Worm (Caenorhabditis elegans) whole organism, midembryonic: Measurements from ENCODE around the gene Y57G7A.11.

Source experiments
- T22C8.4 ChIP-seq: fragments of 200-800 bp; sonication (Bioruptor generic); IDR thresholded peaks from 2 replicates; pipeline ENCODE4 v1.3.6; 2022; ENCODE audit warnings: missing genetic modification characterization, missing compliant biosample characterization
- cog-1 ChIP-seq: sonication (generic microtip); optimal IDR thresholded peaks from 2 replicates; lab custom pipeline; 2016; ENCODE audit warnings: missing genetic modification characterization, missing compliant biosample characterization
- flt-1 ChIP-seq: fragments of 200-800 bp; sonication (Bioruptor generic); IDR thresholded peaks from 2 replicates; pipeline ENCODE4 v1.3.6; 2022; ENCODE audit warnings: missing genetic modification characterization, missing compliant biosample characterization
- klf-2 ChIP-seq: fragments of 200-800 bp; sonication (Bioruptor generic); conservative IDR thresholded peaks from 2 replicates; pipeline ENCODE4 v1.3.6; 2022; ENCODE audit warnings: missing genetic modification reagents, missing genetic modification characterization, missing compliant biosample characterization
- med-1 ChIP-seq: sonication (generic microtip); optimal IDR thresholded peaks from 2 replicates; lab custom pipeline; 2017; ENCODE audit warnings: missing genetic modification characterization, mild to moderate bottlenecking, missing compliant biosample characterization, antibody characterized with exemption, missing genetic modification reagents; ENCODE audit not compliant: insufficient read depth
- ref-1 ChIP-seq: fragments of 200-800 bp; sonication (Bioruptor generic); conservative IDR thresholded peaks from 2 replicates; pipeline ENCODE4 v1.3.6; 2022; ENCODE audit warnings: missing genetic modification reagents, missing genetic modification characterization, missing compliant biosample characterization
- tab-1 ChIP-seq: fragments of 200-800 bp; sonication (Bioruptor generic); IDR thresholded peaks from 2 replicates; pipeline ENCODE4 v1.3.6; 2022; ENCODE audit warnings: missing genetic modification characterization, missing compliant biosample characterization
- ztf-29 ChIP-seq: fragments of 200-800 bp; sonication (Bioruptor generic); IDR thresholded peaks from 2 replicates; pipeline ENCODE4 v1.3.6; 2022; ENCODE audit warnings: missing genetic modification reagents, missing genetic modification characterization, missing compliant biosample characterization

DNA sequence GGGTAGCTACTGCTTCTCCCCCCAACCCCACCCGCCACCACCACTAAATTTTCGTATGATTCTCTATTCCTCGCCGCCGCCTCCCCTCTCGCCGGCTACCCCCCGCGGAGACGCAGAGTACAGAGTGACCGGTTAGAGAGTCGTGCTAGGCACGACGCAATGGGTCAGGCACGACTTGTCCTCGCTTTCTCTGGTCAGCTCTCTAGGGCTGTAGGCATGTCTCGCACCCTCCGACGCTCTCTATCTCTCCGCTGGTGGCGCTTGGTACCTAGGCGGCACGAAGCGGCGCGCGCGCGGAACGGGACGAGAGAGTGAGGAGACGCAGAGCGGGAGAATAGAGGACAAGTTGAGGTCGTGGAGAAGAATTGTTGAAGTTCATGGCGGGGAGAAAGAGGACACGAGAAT, 29.8 kb downstream of the Y57G7A.11 start:
- TF ChIP-seq ref-1 (GFP tag; lab: Robert Waterston, UW) (no peak), med-1 (GFP tag; lab: Kevin White, UChicago) (no peak), flt-1 (GFP tag; lab: Robert Waterston, UW) (peak; percentile 76), T22C8.4 (GFP tag; lab: Robert Waterston, UW) (no peak), ztf-29 (GFP tag; lab: Robert Waterston, UW) (peak; percentile 15; the same call in 1 of the 2 replicates), klf-2 (GFP tag; lab: Robert Waterston, UW) (no peak), cog-1 (tag; lab: Kevin White, UChicago) (peak; percentile 92), tab-1 (no peak)
